Fruit fly (Drosophila melanogaster): Measurements from ENCODE around the gene Nepl15.

Nepl15 gene

DNA sequence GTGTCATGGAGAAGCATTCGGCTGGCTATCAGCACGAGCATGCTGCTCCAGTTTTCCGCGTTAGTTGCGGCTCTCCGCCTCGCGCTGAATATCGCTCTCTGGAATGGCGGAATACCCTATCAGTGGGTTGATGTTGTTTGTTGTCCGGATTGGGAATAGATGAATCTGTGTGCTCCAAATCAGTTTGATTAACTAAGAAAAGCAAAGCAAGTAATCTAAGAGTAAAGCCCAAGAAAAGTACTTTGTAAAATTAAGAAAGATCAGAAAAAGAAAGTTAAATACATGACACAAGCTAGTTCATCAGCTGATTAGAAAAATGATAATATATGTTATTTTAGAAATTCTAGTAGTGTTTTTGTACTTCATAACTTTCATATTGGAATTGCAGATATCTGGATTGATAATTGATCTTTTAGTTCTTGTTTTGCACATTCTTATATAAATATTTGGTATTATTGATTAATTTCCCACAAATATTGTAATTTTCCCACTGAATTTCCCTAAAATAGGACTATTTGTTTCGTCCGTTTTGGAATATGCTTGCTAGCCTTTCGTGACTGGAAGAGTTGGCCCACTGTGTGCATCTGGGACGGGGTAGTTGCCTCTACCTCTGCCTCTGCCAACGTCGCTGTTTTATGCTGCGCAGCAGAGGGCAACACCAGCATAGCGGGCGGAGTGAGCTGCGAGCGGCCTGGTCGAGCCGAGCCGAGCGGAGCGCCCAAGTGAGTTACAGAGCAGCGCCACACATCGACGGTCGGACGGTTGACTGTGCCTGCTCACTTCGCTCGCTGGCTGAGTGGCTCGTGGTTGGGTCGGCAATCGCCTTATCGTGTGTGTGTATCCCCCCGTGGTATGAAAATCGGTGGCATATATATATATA lies 11.8 kb downstream of the Nepl15 start (continued):
- TF ChIP-seq Sin3A (optimal IDR thresholded peaks at IDR 0.05) (no peak), rib (GFP tag; IDR thresholded peaks at IDR 0.05) (peak; percentile 47; the same call in 1 of the 2 replicates), knrl (GFP tag; IDR thresholded peaks at IDR 0.05; ENCODE audit: partially characterized antibody) (no peak), Gsc (GFP tag; IDR thresholded peaks at IDR 0.05) (no peak), CG9876 (GFP tag; optimal IDR thresholded peaks at IDR 0.05) (no peak), bowl (GFP tag; IDR thresholded peaks at IDR 0.05) (peak; percentile 53; the same call in 1 of the 2 replicates), CG30403 (GFP tag; optimal IDR thresholded peaks at IDR 0.05) (peak; percentile 84), Asciz (GFP tag; optimal IDR thresholded peaks at IDR 0.05) (peak; percentile 60), ftz-f1 (GFP tag; optimal IDR thresholded peaks at IDR 0.05) (peak; percentile 51), ken (GFP tag; IDR thresholded peaks at IDR 0.05) (peak; percentile 70; the same call in 2 of the 3 replicates), trem (tag; optimal IDR thresholded peaks at IDR 0.05) (peak; percentile 0), Atf6 (GFP tag; IDR thresholded peaks at IDR 0.05) (no peak), ap (GFP tag; IDR thresholded peaks at IDR 0.05) (peak; percentile 6; the same call in 1 of the 2 replicates), pros (GFP tag; optimal IDR thresholded peaks at IDR 0.05) (no peak), CG4282 (GFP tag; optimal IDR thresholded peaks at IDR 0.05) (no peak), CG8478 (optimal IDR thresholded peaks at IDR 0.05) (no peak), fd3F (GFP tag; optimal IDR thresholded peaks at IDR 0.05) (peak; percentile 28), bab2 (GFP tag; optimal IDR thresholded peaks at IDR 0.05) (peak; percentile 35), sob (GFP tag; IDR thresholded peaks at IDR 0.05) (peak; percentile 56), CG18764 (GFP tag; optimal IDR thresholded peaks at IDR 0.05) (no peak), Antp (GFP tag; optimal IDR thresholded peaks at IDR 0.05) (peak; percentile 11), Sox100B (GFP tag; optimal IDR thresholded peaks at IDR 0.05) (peak; percentile 81), CG8281 (tag; optimal IDR thresholded peaks at IDR 0.05) (peak; percentile 39), Side (GFP tag; optimal IDR thresholded peaks at IDR 0.05) (peak; percentile 29), CG3163 (GFP tag; optimal IDR thresholded peaks at IDR 0.05) (no peak), hbn (GFP tag; IDR thresholded peaks at IDR 0.05; ENCODE audit: partially characterized antibody) (0 out of 2 replicates have a peak, but pooled peaks have one; percentile 32), CG9817 (tag; optimal IDR thresholded peaks at IDR 0.05) (peak; percentile 41), Ets97D (GFP tag; optimal IDR thresholded peaks at IDR 0.05) (no peak), CG8359 (GFP tag; optimal IDR thresholded peaks at IDR 0.05; ENCODE audit: borderline replicate concordance) (no peak), tup (GFP tag; optimal IDR thresholded peaks at IDR 0.05) (no peak), wor (GFP tag; IDR thresholded peaks at IDR 0.05) (no peak), phol (tag; optimal IDR thresholded peaks at IDR 0.05) (peak; percentile 74), crc (GFP tag; optimal IDR thresholded peaks at IDR 0.05) (peak; percentile 48), sd (tag; optimal IDR thresholded peaks at IDR 0.05) (no peak), cad (GFP tag; optimal IDR thresholded peaks at IDR 0.05) (no peak), Hr78 (GFP tag; optimal IDR thresholded peaks at IDR 0.05) (peak in 1 of 2 experiments; percentile 12), Oli (tag; optimal IDR thresholded peaks at IDR 0.05) (peak; percentile 74), pzg (GFP tag; optimal IDR thresholded peaks at IDR 0.05) (no peak), CG34376 (GFP tag; optimal IDR thresholded peaks at IDR 0.05) (no peak), pita (GFP tag; optimal IDR thresholded peaks at IDR 0.05) (no peak), Rfx (GFP tag; IDR thresholded peaks at IDR 0.05) (peak; percentile 74), CG14667 (GFP tag; IDR thresholded peaks at IDR 0.05) (no peak; the same call in none of the 2 replicates), CG1024 (GFP tag; IDR thresholded peaks at IDR 0.05) (no peak), tna (GFP tag; IDR thresholded peaks at IDR 0.05; ENCODE audit: partially characterized antibody) (peak; percentile 56; the same call in 1 of the 2 replicates), ham (GFP tag; IDR thresholded peaks at IDR 0.05) (no peak), CG34224 (GFP tag; IDR thresholded peaks at IDR 0.05; ENCODE audit: partially characterized antibody) (peak; percentile 50; the same call in 2 of the 3 replicates), hkb (optimal IDR thresholded peaks at IDR 0.05) (no peak), hkb (GFP tag; IDR thresholded peaks at IDR 0.05) (peak; percentile 14; the same call in 1 of the 2 replicates), zen2 (GFP tag; IDR thresholded peaks at IDR 0.05; ENCODE audit: partially characterized antibody) (0 out of 3 replicates have a peak, but pooled peaks have one; percentile 5)
